Fruit fly (Drosophila melanogaster) whole organism, embryonic: ENCODE data around the gene Ant2.

Experiments
- Atf3 ChIP-seq: fragments of 200-800 bp; sonication (Bioruptor generic); optimal IDR thresholded peaks from 3 replicates; lab custom pipeline; 2016; ENCODE audit warnings: missing biosample characterization, missing genetic modification characterization
- B-H2 ChIP-seq: fragments of 200-800 bp; sonication (Bioruptor generic); optimal IDR thresholded peaks from 2 replicates; lab custom pipeline; 2018; ENCODE audit warnings: missing biosample characterization, mild to moderate bottlenecking, missing genetic modification characterization
- Bgb ChIP-seq: fragments of 200-800 bp; sonication (Bioruptor generic); IDR thresholded peaks from 2 replicates; pipeline ENCODE4 v1.3.6; 2022; ENCODE audit warnings: missing biosample characterization, missing genetic modification characterization; ENCODE audit not compliant: partially characterized antibody
- CG10366 ChIP-seq: fragments of 200-800 bp; sonication (Bioruptor generic); IDR thresholded peaks from 2 replicates; pipeline ENCODE4 v1.3.6; 2022; ENCODE audit warnings: missing biosample characterization, missing genetic modification characterization
- CG11696 ChIP-seq: fragments of 200-800 bp; sonication (Bioruptor generic); IDR thresholded peaks from 2 replicates; pipeline ENCODE4 v1.3.6; 2022; ENCODE audit warnings: missing biosample characterization, missing genetic modification characterization
- CG13287 ChIP-seq: fragments of 200-800 bp; sonication (Bioruptor generic); IDR thresholded peaks from 2 replicates; pipeline ENCODE4 v1.3.6; 2022; ENCODE audit warnings: missing biosample characterization, missing genetic modification characterization; ENCODE audit not compliant: partially characterized antibody
- CG14441 ChIP-seq: fragments of 200-800 bp; sonication (Bioruptor generic); IDR thresholded peaks from 2 replicates; pipeline ENCODE4 v1.3.6; 2022; ENCODE audit warnings: missing biosample characterization, missing genetic modification characterization
- CG18476 ChIP-seq: fragments of 200-800 bp; sonication (Bioruptor generic); optimal IDR thresholded peaks from 2 replicates; lab custom pipeline; 2016; ENCODE audit warnings: missing biosample characterization, mild to moderate bottlenecking, missing genetic modification characterization
- CG2678 ChIP-seq: fragments of 200-800 bp; sonication (Bioruptor generic); optimal IDR thresholded peaks from 3 replicates; lab custom pipeline; 2019; ENCODE audit warnings: missing biosample characterization, mild to moderate bottlenecking, missing genetic modification characterization, moderate library complexity
- CG30403 ChIP-seq: fragments of 200-800 bp; sonication (Bioruptor generic); optimal IDR thresholded peaks from 3 replicates; lab custom pipeline; 2016; ENCODE audit warnings: missing biosample characterization, missing genetic modification characterization
- CG4360 ChIP-seq: fragments of 200-800 bp; sonication (Bioruptor generic); IDR thresholded peaks from 2 replicates; pipeline ENCODE4 v1.3.6; 2022; ENCODE audit warnings: missing biosample characterization, missing genetic modification characterization
- CG8089 ChIP-seq: fragments of 200-800 bp; sonication (Bioruptor generic); optimal IDR thresholded peaks from 3 replicates; lab custom pipeline; 2016; ENCODE audit warnings: missing biosample characterization, missing genetic modification characterization
- CHES-1-like ChIP-seq: fragments of 200-800 bp; sonication (Bioruptor generic); optimal IDR thresholded peaks from 2 replicates; lab custom pipeline; 2016; ENCODE audit warnings: missing biosample characterization, missing genetic modification characterization
- Dbx ChIP-seq: fragments of 200-800 bp; sonication (Bioruptor generic); IDR thresholded peaks from 3 replicates; pipeline ENCODE4 v1.3.6; 2022; ENCODE audit warnings: missing biosample characterization, missing genetic modification characterization
- Dek ChIP-seq: fragments of 200-800 bp; sonication (Bioruptor generic); optimal IDR thresholded peaks from 3 replicates; lab custom pipeline; 2019; ENCODE audit warnings: missing biosample characterization, mild to moderate bottlenecking, missing genetic modification characterization, moderate library complexity
- Fer1 ChIP-seq: fragments of 200-800 bp; sonication (Bioruptor generic); optimal IDR thresholded peaks from 2 replicates; lab custom pipeline; 2017; ENCODE audit warnings: missing biosample characterization, mild to moderate bottlenecking, missing genetic modification characterization
- Fer3 ChIP-seq: fragments of 200-800 bp; sonication (Bioruptor generic); optimal IDR thresholded peaks from 2 replicates; lab custom pipeline; 2018; ENCODE audit warnings: missing biosample characterization, mild to moderate bottlenecking, missing genetic modification characterization, moderate library complexity
- H15 ChIP-seq: fragments of 200-800 bp; sonication (Bioruptor generic); IDR thresholded peaks from 3 replicates; pipeline ENCODE4 v1.3.6; 2022; ENCODE audit warnings: missing biosample characterization, missing genetic modification characterization
- HLH4C ChIP-seq: fragments of 200-800 bp; sonication (Bioruptor generic); IDR thresholded peaks from 3 replicates; pipeline ENCODE4 v1.3.6; 2022; ENCODE audit warnings: missing biosample characterization, missing genetic modification characterization; ENCODE audit not compliant: partially characterized antibody
- Sin3A ChIP-seq: fragments of >200 bp; optimal IDR thresholded peaks from 2 replicates; lab custom pipeline; 2018
- Sox100B ChIP-seq: fragments of 200-800 bp; sonication (Bioruptor generic); optimal IDR thresholded peaks from 3 replicates; lab custom pipeline; 2018; ENCODE audit warnings: missing biosample characterization, mild to moderate bottlenecking, missing genetic modification characterization
- Taf1 ChIP-seq: fragments of 200-800 bp; sonication (Bioruptor generic); IDR thresholded peaks from 2 replicates; pipeline ENCODE4 v1.3.6; 2022; ENCODE audit warnings: missing biosample characterization, missing genetic modification characterization
- Xrp1 ChIP-seq: fragments of 200-800 bp; sonication (Bioruptor generic); IDR thresholded peaks from 2 replicates; pipeline ENCODE4 v1.3.6; 2022; ENCODE audit warnings: missing biosample characterization, missing genetic modification characterization
- ara ChIP-seq: fragments of 200-800 bp; sonication (Bioruptor generic); IDR thresholded peaks from 2 replicates; pipeline ENCODE4 v1.3.6; 2022; ENCODE audit warnings: missing biosample characterization, missing genetic modification characterization
- bowl ChIP-seq: fragments of 200-800 bp; sonication (Bioruptor generic); IDR thresholded peaks from 2 replicates; pipeline ENCODE4 v1.3.6; 2022; ENCODE audit warnings: missing biosample characterization, missing genetic modification characterization
- caup ChIP-seq: fragments of 200-800 bp; sonication (Bioruptor generic); optimal IDR thresholded peaks from 3 replicates; lab custom pipeline; 2017; ENCODE audit warnings: missing biosample characterization, mild to moderate bottlenecking, missing genetic modification characterization, moderate library complexity; ENCODE audit not compliant: severe bottlenecking
- chif ChIP-seq, 2 experiments: fragments of 200-800 bp; sonication (Bioruptor generic); optimal IDR thresholded peaks; 3 replicates each; lab custom pipeline; 2016; ENCODE audit warnings: missing biosample characterization in 2 of 2, missing genetic modification characterization in 2 of 2
- dati ChIP-seq: fragments of 200-800 bp; sonication (Bioruptor generic); IDR thresholded peaks from 2 replicates; pipeline ENCODE4 v1.3.6; 2022; ENCODE audit warnings: missing biosample characterization, missing genetic modification characterization
- emc ChIP-seq: fragments of 200-800 bp; sonication (Bioruptor generic); optimal IDR thresholded peaks from 2 replicates; lab custom pipeline; 2016; ENCODE audit warnings: missing biosample characterization, missing genetic modification characterization
- en ChIP-seq: fragments of 200-800 bp; sonication (Bioruptor generic); optimal IDR thresholded peaks from 2 replicates; lab custom pipeline; 2016; ENCODE audit warnings: missing biosample characterization, missing genetic modification characterization
- ftz-f1 ChIP-seq: fragments of 200-800 bp; sonication (Bioruptor generic); optimal IDR thresholded peaks from 2 replicates; lab custom pipeline; 2016; ENCODE audit warnings: missing biosample characterization, missing genetic modification characterization
- grn ChIP-seq: fragments of 200-800 bp; sonication (Bioruptor generic); optimal IDR thresholded peaks from 3 replicates; lab custom pipeline; 2017; ENCODE audit warnings: missing biosample characterization, missing genetic modification characterization
- her ChIP-seq: fragments of 200-800 bp; sonication (Bioruptor generic); optimal IDR thresholded peaks from 2 replicates; lab custom pipeline; 2016; ENCODE audit warnings: missing biosample characterization, missing genetic modification characterization
- kah ChIP-seq: fragments of 200-800 bp; sonication (Bioruptor generic); optimal IDR thresholded peaks from 2 replicates; lab custom pipeline; 2018; ENCODE audit warnings: missing biosample characterization, mild to moderate bottlenecking, missing genetic modification characterization
- kay ChIP-seq: fragments of 200-800 bp; sonication (Bioruptor generic); optimal IDR thresholded peaks from 2 replicates; lab custom pipeline; 2016; ENCODE audit warnings: missing biosample characterization, missing genetic modification characterization
- ken ChIP-seq: fragments of 200-800 bp; sonication (Bioruptor generic); IDR thresholded peaks from 3 replicates; pipeline ENCODE4 v1.3.6; 2022; ENCODE audit warnings: missing biosample characterization, missing genetic modification characterization
- lola ChIP-seq, 3 experiments: fragments of >200 bp in 2 of 3; fragments of 200-800 bp in 1 of 3; sonication (Bioruptor generic) in 1 of 3; optimal IDR thresholded peaks; 2 replicates each; lab custom pipeline; 2017 to 2019; ENCODE audit warnings: missing biosample characterization in 3 of 3, missing genetic modification characterization in 3 of 3, mild to moderate bottlenecking in 1 of 3, moderate library complexity in 1 of 3
- mld ChIP-seq: fragments of 200-800 bp; sonication (Bioruptor generic); IDR thresholded peaks from 3 replicates; pipeline ENCODE4 v1.3.6; 2022; ENCODE audit warnings: missing biosample characterization, missing genetic modification characterization; ENCODE audit not compliant: partially characterized antibody
- nmo ChIP-seq: fragments of 200-800 bp; sonication (Bioruptor generic); optimal IDR thresholded peaks from 2 replicates; lab custom pipeline; 2018; ENCODE audit warnings: missing biosample characterization, mild to moderate bottlenecking, missing genetic modification characterization, moderate library complexity
- pan ChIP-seq, 4 experiments: fragments of >200 bp in 3 of 4; fragments of 200-800 bp in 1 of 4; sonication (Bioruptor generic) in 1 of 4; optimal IDR thresholded peaks in 3 of 4; IDR thresholded peaks in 1 of 4; 2 replicates each; pipeline versions ENCODE4 v1.3.6 to Lab custom; 2017 to 2022; ENCODE audit warnings: missing biosample characterization in 2 of 4, missing genetic modification characterization in 2 of 4, mixed read lengths in 1 of 4
- sens-2 ChIP-seq: fragments of 200-800 bp; sonication (Bioruptor generic); IDR thresholded peaks from 2 replicates; pipeline ENCODE4 v1.3.6; 2022; ENCODE audit warnings: missing biosample characterization, missing genetic modification characterization
- sisA ChIP-seq: fragments of 200-800 bp; sonication (Bioruptor generic); IDR thresholded peaks from 2 replicates; pipeline ENCODE4 v1.3.6; 2022; ENCODE audit warnings: missing biosample characterization, missing genetic modification characterization
- slou ChIP-seq: fragments of 200-800 bp; sonication (Bioruptor generic); optimal IDR thresholded peaks from 3 replicates; lab custom pipeline; 2016; ENCODE audit warnings: missing biosample characterization, missing genetic modification characterization
- stc ChIP-seq: fragments of 200-800 bp; sonication (Bioruptor generic); IDR thresholded peaks from 2 replicates; pipeline ENCODE4 v1.3.6; 2022; ENCODE audit warnings: missing biosample characterization, missing genetic modification characterization
- tio ChIP-seq: fragments of 200-800 bp; sonication (Bioruptor generic); optimal IDR thresholded peaks from 2 replicates; lab custom pipeline; 2017; ENCODE audit warnings: missing biosample characterization, missing genetic modification characterization, inconsistent platforms
- ttk ChIP-seq: fragments of 200-800 bp; sonication (Bioruptor generic); IDR thresholded peaks from 2 replicates; pipeline ENCODE4 v2.1.2; 2022; ENCODE audit warnings: missing biosample characterization, missing genetic modification characterization
- twi ChIP-seq: fragments of 200-800 bp; optimal IDR thresholded peaks from 2 replicates; lab custom pipeline; 2019; ENCODE audit warnings: missing biosample characterization, mild to moderate bottlenecking, missing genetic modification characterization, moderate library complexity
- unpg ChIP-seq: fragments of 200-800 bp; sonication (Bioruptor generic); optimal IDR thresholded peaks from 3 replicates; lab custom pipeline; 2018; ENCODE audit warnings: missing biosample characterization, mild to moderate bottlenecking, missing genetic modification characterization, moderate library complexity
- vfl ChIP-seq: fragments of 200-800 bp; sonication (Bioruptor generic); optimal IDR thresholded peaks from 2 replicates; lab custom pipeline; 2016; ENCODE audit warnings: missing biosample characterization, missing genetic modification characterization

Ant2 gene

dm6 chrX:10762959-10763883 is 23.5 kb downstream of the Ant2 start (continued):
- TF ChIP-seq slou, result no peak
- TF ChIP-seq sens-2, result no peak
- TF ChIP-seq unpg (GFP tag; lab: Kevin White, UChicago), result peak; percentile 10
- peak; percentile 17 for TF ChIP-seq nmo (GFP tag; lab: Kevin White, UChicago)
- no peak for TF ChIP-seq sisA
- TF ChIP-seq Taf1, result no peak
- no peak for TF ChIP-seq twi
- TF ChIP-seq vfl, result no peak
- TF ChIP-seq ttk (GFP tag; lab: Robert Waterston, UW), result no peak
- no peak for TF ChIP-seq Fer1 (GFP tag; lab: Kevin White, UChicago)
- TF ChIP-seq Fer3 (tag; lab: Kevin White, UChicago), result peak; percentile 10
- no peak for TF ChIP-seq CG10366 (GFP tag; lab: Robert Waterston, UW)
- peak; percentile 44 for TF ChIP-seq CG30403
- peak; percentile 23 for TF ChIP-seq Dek (tag; lab: Kevin White, UChicago)
- peak; percentile 19 for TF ChIP-seq ftz-f1 (GFP tag; lab: Kevin White, UChicago)
- no peak for TF ChIP-seq Atf3 (GFP tag; lab: Kevin White, UChicago)
- peak; percentile 19; the same call in 1 of the 2 replicates for TF ChIP-seq bowl (GFP tag; lab: Robert Waterston, UW)
- no peak for TF ChIP-seq kah (GFP tag; lab: Kevin White, UChicago)
- TF ChIP-seq her (GFP tag; lab: Kevin White, UChicago), result no peak
- no peak for TF ChIP-seq H15 (GFP tag; lab: Robert Waterston, UW)
- TF ChIP-seq CG8089 (GFP tag; lab: Kevin White, UChicago), result no peak
- no peak for TF ChIP-seq caup (GFP tag; lab: Kevin White, UChicago)
- TF ChIP-seq mld (GFP tag; lab: Robert Waterston, UW), result no peak
- no peak for TF ChIP-seq CG18476 (GFP tag; lab: Kevin White, UChicago)
- TF ChIP-seq grn, result peak; percentile 75
- TF ChIP-seq chif (GFP tag; optimal IDR thresholded peaks at IDR 0.05; lab: Kevin White, UChicago), result no peak
- no peak for TF ChIP-seq dati
- TF ChIP-seq CG13287 (GFP tag; lab: Robert Waterston, UW), result peak; percentile 36; the same call in 1 of the 2 replicates
- peak; percentile 93 for TF ChIP-seq CG4360 (GFP tag; lab: Robert Waterston, UW)
- no peak for TF ChIP-seq CHES-1-like (GFP tag; lab: Kevin White, UChicago)
- no peak for TF ChIP-seq CG14441 (GFP tag; lab: Robert Waterston, UW)
- no peak for TF ChIP-seq Dbx (GFP tag; lab: Robert Waterston, UW)
- peak; percentile 24; the same call in 1 of the 2 replicates for TF ChIP-seq Bgb
- TF ChIP-seq CG2678 (tag; lab: Kevin White, UChicago), result peak; percentile 67
- no peak for TF ChIP-seq CG11696 (GFP tag; lab: Robert Waterston, UW)
- 0 out of 2 replicates have a peak, but pooled peaks have one; percentile 18 for TF ChIP-seq Xrp1 (GFP tag; lab: Robert Waterston, UW)
- peak in 1 of 3 experiments; percentile 17 for TF ChIP-seq lola (GFP tag; optimal IDR thresholded peaks at IDR 0.05; lab: Kevin White, UChicago)
- no peak for TF ChIP-seq en
- TF ChIP-seq B-H2 (GFP tag; lab: Kevin White, UChicago), result no peak
- TF ChIP-seq stc (GFP tag; lab: Robert Waterston, UW), result no peak
- no peak for TF ChIP-seq HLH4C
- no peak for TF ChIP-seq Sin3A (lab: Kevin White, UChicago)
- no peak for TF ChIP-seq ken (GFP tag; lab: Robert Waterston, UW)
- no peak for TF ChIP-seq tio (GFP tag; lab: Kevin White, UChicago)
- TF ChIP-seq ara (GFP tag; lab: Robert Waterston, UW), result no peak
- TF ChIP-seq emc, result no peak
- TF ChIP-seq kay (GFP tag; lab: Kevin White, UChicago), result no peak
- TF ChIP-seq Sox100B, result peak; percentile 46
- no peak for TF ChIP-seq pan (optimal IDR thresholded peaks at IDR 0.05; lab: Kevin White, UChicago)
- TF ChIP-seq pan (GFP tag; optimal IDR thresholded peaks at IDR 0.05 in 1 of 2, IDR thresholded peaks at IDR 0.05 in 1 of 2), result no peak
